Worm (Caenorhabditis elegans) whole organism, L4 larva: ENCODE results near the gene hmgr-1.
A peak's percentile ranks its signal among the peaks of the same experiment; 100 is the strongest.

ENCODE experiments used
- D1046.2 ChIP-seq: fragments of 200-800 bp; sonication (Bioruptor generic); IDR thresholded peaks from 2 replicates; pipeline ENCODE4 v1.3.6; 2022; ENCODE audit warnings: missing genetic modification characterization, missing compliant biosample characterization
- F10B5.3 ChIP-seq: sonication (generic microtip); optimal IDR thresholded peaks from 2 replicates; lab custom pipeline; 2016; ENCODE audit warnings: mild to moderate bottlenecking, missing genetic modification characterization, missing compliant biosample characterization
- F44E2.7 ChIP-seq: fragments of 200-800 bp; sonication (Bioruptor generic); IDR thresholded peaks from 2 replicates; pipeline ENCODE4 v2.1.2; 2022; ENCODE audit warnings: missing genetic modification characterization, missing compliant biosample characterization
- R02D3.7 ChIP-seq: fragments of 150-350 bp; sonication (generic microtip); optimal IDR thresholded peaks from 3 replicates; lab custom pipeline; 2014; ENCODE audit warnings: missing biosample characterization, missing genetic modification characterization
- T26A8.4 ChIP-seq: fragments of 200-800 bp; sonication (Bioruptor generic); IDR thresholded peaks from 2 replicates; pipeline ENCODE4 v1.3.6; 2022; ENCODE audit warnings: missing genetic modification characterization, missing compliant biosample characterization
- Y5F2A.4 ChIP-seq: fragments of 200-800 bp; sonication (Bioruptor generic); optimal IDR thresholded peaks from 2 replicates; lab custom pipeline; 2018; ENCODE audit warnings: mild to moderate bottlenecking, missing genetic modification characterization, missing compliant biosample characterization
- Y75B8A.6 ChIP-seq: fragments of 200-800 bp; sonication (Bioruptor generic); IDR thresholded peaks from 2 replicates; pipeline ENCODE4 v1.3.6; 2022; ENCODE audit warnings: missing genetic modification reagents, missing genetic modification characterization, missing compliant biosample characterization
- ZK337.2 ChIP-seq: fragments of 200-800 bp; sonication (Bioruptor generic); IDR thresholded peaks from 2 replicates; pipeline ENCODE4 v1.3.6; 2022; ENCODE audit warnings: missing genetic modification reagents, missing genetic modification characterization, missing compliant biosample characterization
- ZK546.5 ChIP-seq, 2 experiments: sonication (generic microtip); optimal IDR thresholded peaks; 2 replicates each; lab custom pipeline; 2017; ENCODE audit warnings: missing biosample characterization in 2 of 2, missing genetic modification characterization in 2 of 2
- aha-1 ChIP-seq: fragments of 150-350 bp; peaks from one replicate; lab custom pipeline; 2014; ENCODE audit warnings: missing biosample characterization, missing genetic modification characterization
- ama-1 ChIP-seq: fragments of 150-350 bp; optimal IDR thresholded peaks from 2 replicates; lab custom pipeline; 2014; ENCODE audit warnings: inconsistent platforms, mixed read lengths
- ceh-32 ChIP-seq: sonication (generic microtip); optimal IDR thresholded peaks from 2 replicates; lab custom pipeline; 2016; ENCODE audit warnings: mild to moderate bottlenecking, missing genetic modification characterization, missing compliant biosample characterization; ENCODE audit not compliant: poor library complexity
- ceh-82 ChIP-seq: sonication (generic microtip); optimal IDR thresholded peaks from 2 replicates; lab custom pipeline; 2017; ENCODE audit warnings: missing biosample characterization, missing genetic modification characterization
- ctbp-1 ChIP-seq: fragments of 200-800 bp; sonication (Bioruptor generic); IDR thresholded peaks from 2 replicates; pipeline ENCODE4 v1.3.6; 2022; ENCODE audit warnings: missing genetic modification reagents, missing genetic modification characterization, missing compliant biosample characterization
- daf-12 ChIP-seq: fragments of 150-350 bp; optimal IDR thresholded peaks from 2 replicates; lab custom pipeline; 2014; ENCODE audit warnings: missing biosample characterization, missing genetic modification reagents, missing genetic modification characterization
- daf-16 ChIP-seq, 3 experiments: sonication (generic microtip); optimal IDR thresholded peaks; 2 replicates each; lab custom pipeline; 2016 to 2017; ENCODE audit warnings: missing genetic modification characterization in 3 of 3, missing genetic modification reagents in 3 of 3, mild to moderate bottlenecking in 2 of 3, missing compliant biosample characterization in 2 of 3, missing biosample characterization in 1 of 3, moderate library complexity in 1 of 3
- dmd-6 ChIP-seq: fragments of 200-800 bp; sonication (Bioruptor generic); IDR thresholded peaks from 2 replicates; pipeline ENCODE4 v1.3.6; 2022; ENCODE audit warnings: missing genetic modification reagents, missing genetic modification characterization, missing compliant biosample characterization
- dve-1 ChIP-seq: sonication (generic microtip); optimal IDR thresholded peaks from 2 replicates; lab custom pipeline; 2017; ENCODE audit warnings: antibody characterized with exemption, mild to moderate bottlenecking, missing genetic modification characterization, missing compliant biosample characterization; ENCODE audit not compliant: insufficient read depth
- egl-27 ChIP-seq: sonication (generic microtip); optimal IDR thresholded peaks from 3 replicates; lab custom pipeline; 2017; ENCODE audit warnings: missing biosample characterization, missing genetic modification reagents, missing genetic modification characterization
- gei-8 ChIP-seq: fragments of 200-800 bp; sonication (Bioruptor generic); optimal IDR thresholded peaks from 2 replicates; lab custom pipeline; 2018; ENCODE audit warnings: mild to moderate bottlenecking, missing genetic modification characterization, missing compliant biosample characterization
- hlh-30 ChIP-seq: sonication (generic microtip); optimal IDR thresholded peaks from 2 replicates; lab custom pipeline; 2017; ENCODE audit warnings: antibody characterized with exemption, mild to moderate bottlenecking, missing genetic modification characterization, missing compliant biosample characterization; ENCODE audit not compliant: insufficient read depth
- lin-1 ChIP-seq: fragments of 200-800 bp; sonication (Bioruptor generic); IDR thresholded peaks from 2 replicates; pipeline ENCODE4 v1.3.6; 2022; ENCODE audit warnings: missing genetic modification reagents, missing genetic modification characterization, missing compliant biosample characterization
- lin-29 ChIP-seq: fragments of 200-800 bp; sonication (Bioruptor generic); IDR thresholded peaks from 2 replicates; pipeline ENCODE4 v1.3.6; 2022; ENCODE audit warnings: missing genetic modification reagents, missing genetic modification characterization, missing compliant biosample characterization
- lin-38 ChIP-seq: fragments of 200-800 bp; sonication (Bioruptor generic); IDR thresholded peaks from 2 replicates; pipeline ENCODE4 v1.3.6; 2022; ENCODE audit warnings: missing genetic modification reagents, missing genetic modification characterization, missing compliant biosample characterization
- lir-3 ChIP-seq: sonication (generic microtip); optimal IDR thresholded peaks from 2 replicates; lab custom pipeline; 2016; ENCODE audit warnings: mild to moderate bottlenecking, missing genetic modification characterization, missing compliant biosample characterization
- madf-9 ChIP-seq: fragments of 200-800 bp; sonication (Bioruptor generic); conservative IDR thresholded peaks from 2 replicates; pipeline ENCODE4 v1.3.6; 2022; ENCODE audit warnings: missing genetic modification reagents, missing genetic modification characterization, missing compliant biosample characterization
- mdl-1 ChIP-seq, 2 experiments: fragments of 150-350 bp in 1 of 2; sonication (generic microtip) in 1 of 2; optimal IDR thresholded peaks; 2 replicates each; lab custom pipeline; 2014 to 2017; ENCODE audit warnings: missing biosample characterization in 2 of 2, missing genetic modification characterization in 2 of 2
- mep-1 ChIP-seq: fragments of 150-350 bp; sonication (generic microtip); optimal IDR thresholded peaks from 3 replicates; lab custom pipeline; 2014; ENCODE audit warnings: missing biosample characterization, missing genetic modification characterization
- mes-2 ChIP-seq: sonication (generic microtip); optimal IDR thresholded peaks from 2 replicates; lab custom pipeline; 2016; ENCODE audit warnings: missing genotype, mild to moderate bottlenecking, missing genetic modification characterization, missing compliant biosample characterization; ENCODE audit not compliant: poor library complexity, severe bottlenecking
- mxl-2 ChIP-seq: fragments of 200-800 bp; sonication (Bioruptor generic); conservative IDR thresholded peaks from 2 replicates; pipeline ENCODE4 v1.3.6; 2022; ENCODE audit warnings: missing genetic modification reagents, missing genetic modification characterization, missing compliant biosample characterization
- mxl-3 ChIP-seq: fragments of 200-800 bp; sonication (Bioruptor generic); optimal IDR thresholded peaks from 2 replicates; lab custom pipeline; 2018; ENCODE audit warnings: mild to moderate bottlenecking, missing genetic modification characterization, missing compliant biosample characterization
- nhr-10 ChIP-seq: fragments of 150-350 bp; optimal IDR thresholded peaks from 2 replicates; lab custom pipeline; 2014; ENCODE audit warnings: missing biosample characterization, missing genetic modification characterization
- nhr-102 ChIP-seq: sonication (generic microtip); optimal IDR thresholded peaks from 2 replicates; lab custom pipeline; 2016; ENCODE audit warnings: mild to moderate bottlenecking, missing genetic modification characterization, moderate library complexity, missing compliant biosample characterization
- nhr-28 ChIP-seq: fragments of 150-350 bp; optimal IDR thresholded peaks from 2 replicates; lab custom pipeline; 2014; ENCODE audit warnings: missing biosample characterization, missing genetic modification characterization
- nhr-42 ChIP-seq: fragments of 200-800 bp; sonication (Bioruptor generic); IDR thresholded peaks from 2 replicates; pipeline ENCODE4 v1.3.6; 2022; ENCODE audit warnings: missing genetic modification characterization, missing compliant biosample characterization
- nhr-48 ChIP-seq: sonication (generic microtip); optimal IDR thresholded peaks from 2 replicates; lab custom pipeline; 2016; ENCODE audit warnings: mild to moderate bottlenecking, missing genetic modification characterization, missing compliant biosample characterization
- nhr-6 ChIP-seq: fragments of 150-350 bp; optimal IDR thresholded peaks from 2 replicates; lab custom pipeline; 2014; ENCODE audit warnings: missing biosample characterization, missing genetic modification characterization
- nhr-76 ChIP-seq: fragments of 150-350 bp; optimal IDR thresholded peaks from 2 replicates; lab custom pipeline; 2014; ENCODE audit warnings: missing biosample characterization, missing genetic modification characterization
- nhr-77 ChIP-seq: fragments of 150-350 bp; optimal IDR thresholded peaks from 2 replicates; lab custom pipeline; 2014; ENCODE audit warnings: missing biosample characterization, missing genetic modification characterization
- php-3 ChIP-seq: fragments of 200-800 bp; sonication (Bioruptor generic); IDR thresholded peaks from 2 replicates; pipeline ENCODE4 v1.3.6; 2022; ENCODE audit warnings: missing genetic modification reagents, missing genetic modification characterization, missing compliant biosample characterization
- pqm-1 ChIP-seq: sonication (generic microtip); optimal IDR thresholded peaks from 2 replicates; lab custom pipeline; 2017; ENCODE audit warnings: missing biosample characterization, missing genetic modification characterization
- sdz-12 ChIP-seq: fragments of 200-800 bp; sonication (Bioruptor generic); optimal IDR thresholded peaks from 2 replicates; lab custom pipeline; 2018; ENCODE audit warnings: mild to moderate bottlenecking, missing genetic modification characterization, missing compliant biosample characterization
- skn-1 ChIP-seq: fragments of 150-350 bp; optimal IDR thresholded peaks from 2 replicates; lab custom pipeline; 2014; ENCODE audit warnings: missing biosample characterization, missing genetic modification characterization
- snpc-1.2 ChIP-seq: fragments of 200-800 bp; sonication (Bioruptor generic); IDR thresholded peaks from 2 replicates; pipeline ENCODE4 v1.3.6; 2022; ENCODE audit warnings: missing genetic modification reagents, missing genetic modification characterization, missing compliant biosample characterization
- spr-1 ChIP-seq: sonication (generic microtip); optimal IDR thresholded peaks from 2 replicates; lab custom pipeline; 2016; ENCODE audit warnings: mild to moderate bottlenecking, missing genetic modification characterization, missing compliant biosample characterization
- unc-130 ChIP-seq: sonication (generic microtip); optimal IDR thresholded peaks from 2 replicates; lab custom pipeline; 2016; ENCODE audit warnings: missing genetic modification reagents, missing genetic modification characterization, missing compliant biosample characterization
- unc-39 ChIP-seq: sonication (generic microtip); optimal IDR thresholded peaks from 2 replicates; lab custom pipeline; 2017; ENCODE audit warnings: missing biosample characterization, missing genetic modification characterization
- unc-62 ChIP-seq, 3 experiments: fragments of 150-350 bp in 1 of 3; sonication (generic microtip); optimal IDR thresholded peaks in 2 of 3; peaks in 1 of 3; 1 replicate in 1 of 3; 2 replicates in 2 of 3; lab custom pipeline; 2014 to 2017; ENCODE audit warnings: missing biosample characterization in 3 of 3, missing genetic modification characterization in 3 of 3, missing genetic modification reagents in 3 of 3, missing genotype in 1 of 3
- vab-7 ChIP-seq: fragments of 200-800 bp; sonication (Bioruptor generic); IDR thresholded peaks from 2 replicates; pipeline ENCODE4 v1.3.6; 2022; ENCODE audit warnings: missing genetic modification reagents, missing genetic modification characterization, missing compliant biosample characterization
- zip-11 ChIP-seq: fragments of 200-800 bp; sonication (Bioruptor generic); IDR thresholded peaks from 2 replicates; pipeline ENCODE4 v1.3.6; 2022; ENCODE audit warnings: missing genetic modification characterization, missing compliant biosample characterization
- ztf-7 ChIP-seq: fragments of 150-350 bp; optimal IDR thresholded peaks from 2 replicates; lab custom pipeline; 2014; ENCODE audit warnings: missing biosample characterization, missing genetic modification characterization

Gene hmgr-1

DNA sequence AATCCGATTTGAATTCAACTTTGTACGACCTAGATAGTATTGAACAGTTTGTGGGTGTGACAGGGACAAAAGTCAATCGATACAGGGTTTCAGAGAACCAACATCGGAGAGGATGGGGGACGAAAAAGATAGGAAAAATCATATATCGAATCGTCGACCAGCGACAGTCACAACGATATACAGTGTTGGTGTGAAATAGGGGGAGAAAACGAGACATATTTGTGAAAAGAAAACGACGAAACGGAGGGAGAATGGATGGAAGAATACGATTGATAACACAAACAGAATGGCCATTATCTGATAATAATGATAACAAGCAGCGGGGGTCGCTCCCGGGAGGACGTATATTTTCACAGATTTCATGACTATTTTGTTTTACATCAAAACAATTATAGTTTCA is 16.1 kb downstream of the hmgr-1 start:
- TF ChIP-seq nhr-6 (tag; lab: Kevin White, UChicago) (no peak), skn-1 (tag; lab: Kevin White, UChicago) (no peak), pqm-1 (tag; lab: Kevin White, UChicago) (peak; percentile 80), php-3 (GFP tag; lab: Robert Waterston, UW) (peak; percentile 22; the same call in 1 of the 2 replicates), lin-1 (GFP tag; lab: Robert Waterston, UW) (0 out of 2 replicates have a peak, but pooled peaks have one; percentile 38), snpc-1.2 (GFP tag; lab: Robert Waterston, UW) (no peak), nhr-28 (tag; lab: Kevin White, UChicago) (peak; percentile 83), nhr-76 (tag; lab: Kevin White, UChicago) (no peak), zip-11 (GFP tag; lab: Robert Waterston, UW) (no peak), mep-1 (tag; lab: Kevin White, UChicago) (peak; percentile 12), mes-2 (peak; percentile 27), nhr-77 (tag; lab: Kevin White, UChicago) (no peak), dmd-6 (GFP tag; lab: Robert Waterston, UW) (peak; percentile 36; the same call in 1 of the 2 replicates), dve-1 (peak; percentile 35), nhr-48 (peak; percentile 21), nhr-102 (tag; lab: Kevin White, UChicago) (no peak), hlh-30 (tag; lab: Kevin White, UChicago) (peak; percentile 13), ctbp-1 (GFP tag; lab: Robert Waterston, UW) (no peak), unc-130 (GFP tag; lab: Kevin White, UChicago) (no peak), lin-29 (GFP tag; lab: Robert Waterston, UW) (no peak), sdz-12 (GFP tag; lab: Kevin White, UChicago) (no peak), ZK546.5 (tag; optimal IDR thresholded peaks at IDR 0.05; lab: Kevin White, UChicago) (no peak), spr-1 (tag; lab: Kevin White, UChicago) (no peak), ceh-82 (tag; lab: Kevin White, UChicago) (no peak), gei-8 (GFP tag; lab: Kevin White, UChicago) (no peak), lir-3 (no peak), mdl-1 (tag; optimal IDR thresholded peaks at IDR 0.05; lab: Kevin White, UChicago) (peak in 1 of 2 experiments; percentile 32), unc-62 (GFP tag; optimal IDR thresholded peaks at IDR 0.05 in 1 of 2; lab: Kevin White, UChicago) (peak in 1 of 2 experiments; percentile 96), unc-62 (tag; optimal IDR thresholded peaks at IDR 0.05; lab: Kevin White, UChicago) (no peak), madf-9 (no peak), daf-16 (GFP tag; optimal IDR thresholded peaks at IDR 0.05; lab: Kevin White, UChicago) (no peak), daf-16 (tag; optimal IDR thresholded peaks at IDR 0.05; lab: Kevin White, UChicago) (peak; percentile 71), F44E2.7 (GFP tag; lab: Robert Waterston, UW) (no peak), daf-12 (tag; lab: Kevin White, UChicago) (no peak), lin-38 (GFP tag; lab: Robert Waterston, UW) (no peak), ceh-32 (tag; lab: Kevin White, UChicago) (no peak), ama-1 (lab: Kevin White, UChicago) (peak; percentile 3), D1046.2 (GFP tag; lab: Robert Waterston, UW) (no peak), egl-27 (tag; lab: Kevin White, UChicago) (no peak), Y5F2A.4 (GFP tag; lab: Kevin White, UChicago) (no peak), R02D3.7 (tag; lab: Kevin White, UChicago) (no peak), Y75B8A.6 (GFP tag; lab: Robert Waterston, UW) (no peak), F10B5.3 (tag; lab: Kevin White, UChicago) (no peak), ztf-7 (peak; percentile 26), vab-7 (GFP tag; lab: Robert Waterston, UW) (0 out of 2 replicates have a peak, but pooled peaks have one; percentile 20), T26A8.4 (GFP tag; lab: Robert Waterston, UW) (peak; percentile 21), unc-39 (tag; lab: Kevin White, UChicago) (no peak), mxl-2 (GFP tag; lab: Robert Waterston, UW) (no peak), aha-1 (tag; lab: Kevin White, UChicago) (no peak), ZK337.2 (GFP tag; lab: Robert Waterston, UW) (no peak), mxl-3 (GFP tag; lab: Kevin White, UChicago) (peak; percentile 71), nhr-42 (GFP tag; lab: Robert Waterston, UW) (no peak), nhr-10 (tag; lab: Kevin White, UChicago) (no peak)
